Worm (Caenorhabditis elegans) whole organism, late embryonic: ENCODE results near the gene T21D12.7.

Source experiments
- C38D4.7 ChIP-seq: fragments of 200-800 bp; sonication (Bioruptor generic); optimal IDR thresholded peaks from 2 replicates; lab custom pipeline; 2018; ENCODE audit warnings: mild to moderate bottlenecking, missing genetic modification characterization, moderate library complexity, missing compliant biosample characterization
- F13H6.1 ChIP-seq: sonication (generic microtip); optimal IDR thresholded peaks from 2 replicates; lab custom pipeline; 2016; ENCODE audit warnings: missing genetic modification characterization, missing compliant biosample characterization
- T23F11.4 ChIP-seq: fragments of 200-800 bp; sonication (Bioruptor generic); optimal IDR thresholded peaks from 2 replicates; lab custom pipeline; 2018; ENCODE audit warnings: mild to moderate bottlenecking, missing genetic modification characterization, missing compliant biosample characterization
- Y22D7AL.16 ChIP-seq: sonication (generic microtip); optimal IDR thresholded peaks from 2 replicates; lab custom pipeline; 2016; ENCODE audit warnings: missing genetic modification characterization, missing compliant biosample characterization
- ceh-18 ChIP-seq: sonication (generic microtip); optimal IDR thresholded peaks from 2 replicates; lab custom pipeline; 2016; ENCODE audit warnings: missing genetic modification characterization, missing compliant biosample characterization
- ceh-22 ChIP-seq: sonication (generic microtip); optimal IDR thresholded peaks from 2 replicates; lab custom pipeline; 2017; ENCODE audit warnings: missing biosample characterization, missing genetic modification characterization
- ceh-30 ChIP-seq: fragments of 150-350 bp; optimal IDR thresholded peaks from 2 replicates; lab custom pipeline; 2014; ENCODE audit warnings: missing biosample characterization, missing genetic modification characterization
- ceh-31 ChIP-seq: sonication (generic microtip); optimal IDR thresholded peaks from 2 replicates; lab custom pipeline; 2016; ENCODE audit warnings: missing genetic modification characterization, missing compliant biosample characterization
- che-1 ChIP-seq: sonication (generic microtip); optimal IDR thresholded peaks from 2 replicates; lab custom pipeline; 2016; ENCODE audit warnings: mild to moderate bottlenecking, missing genetic modification characterization, missing compliant biosample characterization
- dmd-4 ChIP-seq: sonication (generic microtip); optimal IDR thresholded peaks from 2 replicates; lab custom pipeline; 2016; ENCODE audit warnings: borderline replicate concordance, missing genetic modification characterization, missing compliant biosample characterization
- dve-1 ChIP-seq: sonication (generic microtip); optimal IDR thresholded peaks from 2 replicates; lab custom pipeline; 2017; ENCODE audit warnings: antibody characterized with exemption, mild to moderate bottlenecking, missing genetic modification characterization, missing compliant biosample characterization
- elt-2 ChIP-seq: sonication (generic microtip); optimal IDR thresholded peaks from 2 replicates; lab custom pipeline; 2016; ENCODE audit warnings: missing genetic modification reagents, missing genetic modification characterization, missing compliant biosample characterization
- ets-4 ChIP-seq: sonication (generic microtip); optimal IDR thresholded peaks from 2 replicates; lab custom pipeline; 2016; ENCODE audit warnings: missing genetic modification characterization, missing compliant biosample characterization
- fkh-10 ChIP-seq: fragments of 150-350 bp; optimal IDR thresholded peaks from 2 replicates; lab custom pipeline; 2014; ENCODE audit warnings: missing biosample characterization, missing genetic modification reagents, missing genetic modification characterization
- fkh-6 ChIP-seq: sonication (generic microtip); optimal IDR thresholded peaks from 2 replicates; lab custom pipeline; 2016; ENCODE audit warnings: missing genetic modification characterization, missing compliant biosample characterization
- gmeb-2 ChIP-seq: sonication (generic microtip); optimal IDR thresholded peaks from 2 replicates; lab custom pipeline; 2016; ENCODE audit warnings: missing genetic modification characterization, inconsistent platforms, missing compliant biosample characterization
- hlh-8 ChIP-seq: sonication (generic microtip); optimal IDR thresholded peaks from 2 replicates; lab custom pipeline; 2016; ENCODE audit warnings: missing genotype, missing genetic modification characterization, missing compliant biosample characterization
- madf-2 ChIP-seq: sonication (generic microtip); optimal IDR thresholded peaks from 2 replicates; lab custom pipeline; 2017; ENCODE audit warnings: missing genetic modification characterization, missing compliant biosample characterization
- pag-3 ChIP-seq: sonication (generic microtip); optimal IDR thresholded peaks from 2 replicates; lab custom pipeline; 2016; ENCODE audit warnings: missing compliant biosample characterization, missing genetic modification characterization, borderline replicate concordance
- pat-9 ChIP-seq: fragments of 200-800 bp; sonication (Bioruptor generic); optimal IDR thresholded peaks from 2 replicates; lab custom pipeline; 2018; ENCODE audit warnings: mild to moderate bottlenecking, missing genetic modification characterization, moderate library complexity, missing compliant biosample characterization
- tbx-2 ChIP-seq: sonication (generic microtip); optimal IDR thresholded peaks from 2 replicates; lab custom pipeline; 2016; ENCODE audit warnings: missing genetic modification characterization, missing compliant biosample characterization
- ttx-3 ChIP-seq: sonication (generic microtip); optimal IDR thresholded peaks from 2 replicates; lab custom pipeline; 2016; ENCODE audit warnings: missing genetic modification reagents, missing genetic modification characterization, missing compliant biosample characterization
- unc-42 ChIP-seq: sonication (generic microtip); optimal IDR thresholded peaks from 2 replicates; lab custom pipeline; 2016; ENCODE audit warnings: missing genotype, missing genetic modification characterization, missing compliant biosample characterization
- unc-55 ChIP-seq: sonication (generic microtip); optimal IDR thresholded peaks from 2 replicates; lab custom pipeline; 2017; ENCODE audit warnings: missing biosample characterization, missing genetic modification reagents, missing genetic modification characterization
- unc-86 ChIP-seq: sonication (generic microtip); optimal IDR thresholded peaks from 2 replicates; lab custom pipeline; 2016; ENCODE audit warnings: missing genetic modification characterization, missing compliant biosample characterization

The T21D12.7 gene

DNA sequence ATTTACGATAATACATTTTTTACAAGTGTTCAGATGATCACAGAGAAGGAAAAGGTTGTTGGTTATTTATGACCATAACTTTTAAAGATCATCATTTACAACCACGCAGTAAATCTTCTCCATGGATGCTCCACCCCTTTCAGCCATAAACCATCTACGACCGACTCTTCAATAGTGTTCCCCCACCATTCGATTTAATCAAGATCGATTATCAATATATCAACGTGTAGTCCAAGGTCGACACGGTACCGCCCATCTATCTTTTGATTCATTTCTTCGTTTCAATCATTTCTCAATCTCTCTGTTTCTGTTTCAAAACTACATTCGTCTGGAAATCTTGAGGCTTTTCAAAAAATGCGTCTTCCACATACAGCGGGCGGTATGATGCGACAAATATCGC, 46.4 kb downstream of the T21D12.7 start, which contains the start of gene aass-1:
aass-1 (plus strand) TSS at position 301 of the 400 bp plus-strand sequence.
- TF ChIP-seq dmd-4 (no peak), pat-9 (tag; lab: Kevin White, UChicago) (no peak)

DNA sequence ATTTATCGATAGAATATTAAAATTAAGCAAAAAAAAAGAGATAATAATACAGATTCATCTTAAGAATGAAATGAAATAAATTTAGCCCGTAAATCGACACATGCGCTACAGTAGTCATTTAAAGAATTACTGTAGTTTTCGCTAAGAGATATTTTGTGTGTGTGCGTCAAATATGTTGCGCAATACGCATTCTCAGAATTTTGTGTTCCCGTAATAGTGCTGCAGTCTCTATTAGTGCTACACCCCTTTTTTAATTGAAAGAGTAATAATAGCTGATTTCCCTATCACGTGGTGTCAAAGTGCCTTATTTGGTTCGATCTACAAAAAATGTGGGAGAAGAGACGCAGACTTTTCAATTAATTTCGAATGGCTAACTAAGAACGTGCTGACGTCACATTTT, 47.0 kb downstream of the T21D12.7 start:
- no peak for TF ChIP-seq ceh-30 (tag; lab: Kevin White, UChicago)
- no peak for TF ChIP-seq pag-3 (tag; lab: Kevin White, UChicago)
- no peak for TF ChIP-seq ceh-22 (tag; lab: Kevin White, UChicago)
- no peak for TF ChIP-seq unc-86 (tag; lab: Kevin White, UChicago)
- TF ChIP-seq hlh-8 (tag; lab: Kevin White, UChicago) = no peak
- no peak for TF ChIP-seq ets-4
- TF ChIP-seq F13H6.1 (tag; lab: Kevin White, UChicago) = no peak
- no peak for TF ChIP-seq unc-55
- TF ChIP-seq Y22D7AL.16 (tag; lab: Kevin White, UChicago) = no peak
- TF ChIP-seq che-1 (tag; lab: Kevin White, UChicago) = no peak
- no peak for TF ChIP-seq dmd-4
- no peak for TF ChIP-seq madf-2 (tag; lab: Kevin White, UChicago)
- TF ChIP-seq gmeb-2 = no peak
- TF ChIP-seq fkh-6 = no peak
- TF ChIP-seq C38D4.7 = no peak
- no peak for TF ChIP-seq tbx-2 (tag; lab: Kevin White, UChicago)

DNA sequence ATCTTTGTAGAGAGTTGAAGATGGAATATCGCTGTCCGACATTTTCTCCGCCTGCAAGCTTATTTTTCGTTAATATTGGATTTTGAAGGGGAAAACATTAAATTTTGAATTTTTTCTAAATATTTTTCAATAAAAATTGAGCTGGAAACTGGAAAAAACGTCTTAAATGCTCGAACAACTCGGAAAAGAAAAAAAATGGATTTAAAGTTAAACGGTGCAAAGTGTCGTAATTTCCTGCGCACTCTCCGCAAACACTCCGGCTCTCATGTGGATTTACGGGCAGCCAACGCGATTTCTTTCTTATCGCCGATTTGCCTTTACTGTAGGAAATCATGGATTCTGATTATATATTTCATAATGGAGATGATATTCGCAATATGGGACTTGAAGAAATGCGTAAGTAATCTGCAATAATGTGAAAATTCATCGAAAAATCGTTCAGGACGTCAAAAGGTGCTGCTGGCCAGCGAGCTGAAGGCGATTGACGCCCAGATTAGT, 51.0 kb downstream of the T21D12.7 start, which contains the start of the genes fnta-1 and cogc-8:
fnta-1 (minus strand) TSS at position 51 of the 498 bp plus-strand sequence.
cogc-8 (plus strand) TSS at position 195 of the 498 bp plus-strand sequence.
- TF ChIP-seq dve-1 (tag; lab: Kevin White, UChicago) (no peak), ttx-3 (tag; lab: Kevin White, UChicago) (no peak), ceh-31 (tag; lab: Kevin White, UChicago) (peak; percentile 12), ceh-18 (no peak), T23F11.4 (GFP tag; lab: Kevin White, UChicago) (no peak), elt-2 (tag; lab: Kevin White, UChicago) (peak; percentile 42), fkh-10 (GFP tag; lab: Kevin White, UChicago) (no peak), ets-4 (no peak), unc-42 (peak; percentile 18), C38D4.7 (no peak)
